Worm (Caenorhabditis elegans): Measurements from ENCODE around the gene srx-128.

srx-128 gene

ce11 chrV:13803902-13804301 lies 33.4 kb upstream of the srx-128 start, which contains the start of gene swan-2:
swan-2 (minus strand) TSS chrV:13804281.
- TF ChIP-seq ama-1 (optimal IDR thresholded peaks at IDR 0.05) (peak; percentile 22), hmg-4 (GFP tag; optimal IDR thresholded peaks at IDR 0.05) (no peak), sea-1 (GFP tag; conservative IDR thresholded peaks at IDR 0.05) (0 out of 2 replicates have a peak, but pooled peaks have one; percentile 40)

- TF ChIP-seq ceh-36 (tag; optimal IDR thresholded peaks at IDR 0.05), result no peak
- no peak for TF ChIP-seq sea-1 (GFP tag; conservative IDR thresholded peaks at IDR 0.05)
- TF ChIP-seq ama-1 (optimal IDR thresholded peaks at IDR 0.05), result no peak
- TF ChIP-seq pes-1 (GFP tag; IDR thresholded peaks at IDR 0.05), result no peak
- TF ChIP-seq aly-1 (tag; optimal IDR thresholded peaks at IDR 0.05), result no peak
- TF ChIP-seq hmbx-1 (tag; optimal IDR thresholded peaks at IDR 0.05), result no peak
- TF ChIP-seq flt-1 (GFP tag; IDR thresholded peaks at IDR 0.05), result no peak
- no peak for TF ChIP-seq scrt-1 (GFP tag; IDR thresholded peaks at IDR 0.05)
- TF ChIP-seq hmg-4 (GFP tag; optimal IDR thresholded peaks at IDR 0.05), result no peak
- no peak for TF ChIP-seq tra-4 (tag; optimal IDR thresholded peaks at IDR 0.05)
Observed at ce11 chrV:13807232-13807631, 30.0 kb upstream of the srx-128 start, which contains the start of gene swan-1. swan-1 (minus strand) TSS chrV:13807237.

DNA sequence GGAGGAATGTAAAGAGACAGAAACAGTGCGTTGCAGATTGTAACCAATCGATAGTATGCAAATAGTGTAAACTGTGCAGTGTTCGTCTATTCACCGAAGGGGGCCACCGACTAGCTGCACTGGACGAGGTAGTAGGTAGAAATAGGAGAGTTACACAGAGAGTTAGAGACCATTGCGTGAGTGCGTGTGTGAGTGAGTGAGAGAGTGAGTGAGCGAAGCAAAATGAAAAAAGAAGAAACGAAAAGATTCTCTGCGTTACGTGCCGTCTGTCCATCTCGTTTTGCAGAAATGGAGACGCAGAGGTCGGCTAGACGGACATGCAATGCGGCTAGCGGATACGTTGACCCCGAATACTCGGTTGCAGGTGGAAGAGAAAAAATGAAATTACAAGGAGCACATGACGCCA lies 28.8 kb upstream of the srx-128 start:
- TF ChIP-seq aly-1 (tag; optimal IDR thresholded peaks at IDR 0.05), result peak; percentile 63
- no peak for TF ChIP-seq tbx-11 (GFP tag; IDR thresholded peaks at IDR 0.05)
- TF ChIP-seq ceh-13 (GFP tag; optimal IDR thresholded peaks at IDR 0.05), result no peak
- no peak for TF ChIP-seq B0310.2 (tag; optimal IDR thresholded peaks at IDR 0.05)
- TF ChIP-seq hmg-4 (GFP tag; optimal IDR thresholded peaks at IDR 0.05), result peak; percentile 88
- peak; percentile 44 for TF ChIP-seq F13C5.2 (tag; optimal IDR thresholded peaks at IDR 0.05)
- no peak for TF ChIP-seq flt-1 (GFP tag; IDR thresholded peaks at IDR 0.05)
- TF ChIP-seq ets-7 (tag; optimal IDR thresholded peaks at IDR 0.05), result no peak

DNA sequence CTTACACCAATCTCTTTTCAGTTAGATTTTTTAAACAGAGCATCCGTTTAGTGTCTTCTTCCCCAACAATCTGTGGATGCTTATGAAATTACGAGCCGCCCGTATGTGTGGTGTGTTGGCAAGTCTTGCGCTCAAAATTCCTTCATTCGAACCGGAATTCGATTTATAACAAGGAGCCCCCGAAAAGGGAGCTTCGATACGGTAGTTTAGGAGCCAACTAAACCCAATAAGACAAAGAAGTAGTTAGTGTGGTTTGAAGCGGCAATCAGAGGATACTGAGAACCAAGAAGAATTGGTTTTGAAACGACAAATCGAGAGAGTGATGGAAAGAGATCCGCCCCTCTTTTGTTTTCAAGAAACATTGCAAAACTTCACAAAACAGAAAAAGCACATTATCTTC lies 24.9 kb upstream of the srx-128 start:
- TF ChIP-seq ceh-36 (tag; optimal IDR thresholded peaks at IDR 0.05) (no peak), hnd-1 (tag; optimal IDR thresholded peaks at IDR 0.05) (no peak), sea-1 (GFP tag; conservative IDR thresholded peaks at IDR 0.05) (no peak)

- TF ChIP-seq tbx-11 (GFP tag; IDR thresholded peaks at IDR 0.05) (no peak), flt-1 (GFP tag; IDR thresholded peaks at IDR 0.05) (no peak), F13C5.2 (tag; optimal IDR thresholded peaks at IDR 0.05) (no peak), ceh-36 (tag; optimal IDR thresholded peaks at IDR 0.05) (no peak), tbx-37 (GFP tag; conservative IDR thresholded peaks at IDR 0.05) (no peak), tra-4 (tag; optimal IDR thresholded peaks at IDR 0.05) (no peak), pes-1 (GFP tag; IDR thresholded peaks at IDR 0.05) (no peak)
Observed at ce11 chrV:13812931-13813330, 24.3 kb upstream of the srx-128 start, which contains the start of gene ceh-24. ceh-24 (plus strand) TSS chrV:13813231.

DNA sequence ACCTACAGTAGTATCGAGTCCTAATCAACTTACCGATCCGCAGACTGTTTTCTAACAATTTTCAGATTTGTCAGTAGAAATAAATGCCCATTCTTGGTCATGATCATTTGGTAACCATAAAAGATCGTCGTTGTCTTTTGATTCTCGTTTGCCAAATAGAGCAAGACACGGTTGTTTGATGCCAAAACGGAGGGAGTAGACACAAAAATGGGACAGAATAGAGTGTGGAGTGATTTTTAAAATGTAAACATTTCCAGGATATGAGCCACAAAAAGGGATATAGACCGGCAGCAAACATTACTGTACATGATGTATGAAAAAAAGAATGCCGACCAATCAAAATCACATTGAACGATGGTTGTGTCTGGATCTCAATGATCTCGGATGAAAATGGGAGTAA lies 20.4 kb upstream of the srx-128 start, which contains the start of gene F55B12.2:
F55B12.2 (minus strand) TSS at position 101 of the 400 bp plus-strand sequence.
- TF ChIP-seq pes-1 (GFP tag; IDR thresholded peaks at IDR 0.05), result no peak
- TF ChIP-seq scrt-1 (GFP tag; IDR thresholded peaks at IDR 0.05), result no peak
- no peak for TF ChIP-seq flt-1 (GFP tag; IDR thresholded peaks at IDR 0.05)
- no peak for TF ChIP-seq hmg-4 (GFP tag; optimal IDR thresholded peaks at IDR 0.05)
- TF ChIP-seq ama-1 (optimal IDR thresholded peaks at IDR 0.05), result no peak
- no peak for TF ChIP-seq ets-7 (tag; optimal IDR thresholded peaks at IDR 0.05)
- TF ChIP-seq tbx-37 (GFP tag; conservative IDR thresholded peaks at IDR 0.05), result no peak
- TF ChIP-seq ceh-36 (tag; optimal IDR thresholded peaks at IDR 0.05), result no peak
- no peak for TF ChIP-seq sea-1 (GFP tag; conservative IDR thresholded peaks at IDR 0.05)
- no peak for TF ChIP-seq tra-4 (tag; optimal IDR thresholded peaks at IDR 0.05)

ce11 chrV:13818824-13819408 lies 18.4 kb upstream of the srx-128 start, which contains the start of gene sel-10:
sel-10 (plus strand) TSS chrV:13819361.
- no peak for TF ChIP-seq ets-7 (tag; optimal IDR thresholded peaks at IDR 0.05)
- peak; percentile 30 for TF ChIP-seq F13C5.2 (tag; optimal IDR thresholded peaks at IDR 0.05)
- no peak for TF ChIP-seq ceh-36 (tag; optimal IDR thresholded peaks at IDR 0.05)
- TF ChIP-seq hmg-4 (GFP tag; optimal IDR thresholded peaks at IDR 0.05), result no peak
- TF ChIP-seq hnd-1 (tag; optimal IDR thresholded peaks at IDR 0.05), result no peak
- no peak for TF ChIP-seq sea-1 (GFP tag; conservative IDR thresholded peaks at IDR 0.05)
- TF ChIP-seq scrt-1 (GFP tag; IDR thresholded peaks at IDR 0.05), result no peak

DNA sequence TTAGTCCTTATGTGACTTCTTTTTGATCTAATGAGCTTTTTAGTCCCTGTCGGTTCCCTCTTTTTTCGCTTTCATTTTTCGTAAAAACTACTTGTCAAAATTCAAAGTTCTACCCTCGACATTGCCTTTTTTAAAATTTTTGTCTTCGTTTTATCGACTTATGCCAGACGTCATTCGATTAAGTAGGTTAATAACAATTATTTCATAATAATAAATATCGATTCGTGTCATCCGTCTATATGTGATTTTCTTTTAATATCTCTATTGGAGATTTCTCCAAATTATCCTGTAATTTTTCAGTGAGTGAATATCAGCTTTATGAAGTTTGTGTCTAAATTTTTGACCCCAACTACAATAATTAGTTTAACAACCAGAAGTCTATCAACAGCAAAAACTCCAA lies 14.5 kb upstream of the srx-128 start, which contains the start of gene hpo-31:
hpo-31 (plus strand) TSS at position 301 of the 400 bp plus-strand sequence.
- no peak for TF ChIP-seq tbx-37 (GFP tag; conservative IDR thresholded peaks at IDR 0.05)
- no peak for TF ChIP-seq tra-4 (tag; optimal IDR thresholded peaks at IDR 0.05)
- no peak for TF ChIP-seq pes-1 (GFP tag; IDR thresholded peaks at IDR 0.05)
- TF ChIP-seq ceh-13 (GFP tag; optimal IDR thresholded peaks at IDR 0.05), result no peak
- TF ChIP-seq ama-1 (optimal IDR thresholded peaks at IDR 0.05), result no peak

DNA sequence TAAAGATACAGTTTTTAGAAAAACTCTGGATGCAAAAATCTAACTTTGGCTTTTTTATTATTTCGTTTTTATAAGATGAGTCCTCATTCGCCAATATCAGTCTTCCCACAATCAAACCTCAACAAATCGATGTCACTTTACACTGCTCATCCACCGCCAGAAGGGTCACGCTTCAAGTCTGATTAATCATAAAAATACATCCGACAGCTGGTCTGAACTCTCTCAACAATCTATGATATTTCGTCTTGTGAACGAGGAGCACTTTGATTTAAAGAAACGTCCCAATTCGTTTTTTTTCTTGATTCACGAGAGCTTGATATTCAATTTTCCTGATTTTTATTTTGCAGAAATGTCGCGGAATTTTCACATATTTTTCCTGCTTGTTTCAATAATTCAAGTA lies 9.4 kb upstream of the srx-128 start, which contains the start of gene nrf-5:
nrf-5 (plus strand) TSS at position 348 of the 400 bp plus-strand sequence.
- TF ChIP-seq pes-1 (GFP tag; IDR thresholded peaks at IDR 0.05) (no peak), ceh-13 (GFP tag; optimal IDR thresholded peaks at IDR 0.05) (no peak), ceh-36 (tag; optimal IDR thresholded peaks at IDR 0.05) (no peak), hnd-1 (tag; optimal IDR thresholded peaks at IDR 0.05) (no peak), aly-1 (tag; optimal IDR thresholded peaks at IDR 0.05) (no peak), F13C5.2 (tag; optimal IDR thresholded peaks at IDR 0.05) (no peak), sea-1 (GFP tag; conservative IDR thresholded peaks at IDR 0.05) (no peak), ets-7 (tag; optimal IDR thresholded peaks at IDR 0.05) (no peak), hmbx-1 (tag; optimal IDR thresholded peaks at IDR 0.05) (no peak), tra-4 (tag; optimal IDR thresholded peaks at IDR 0.05) (no peak), B0310.2 (tag; optimal IDR thresholded peaks at IDR 0.05) (no peak), tbx-11 (GFP tag; IDR thresholded peaks at IDR 0.05) (no peak), flt-1 (GFP tag; IDR thresholded peaks at IDR 0.05) (no peak), scrt-1 (GFP tag; IDR thresholded peaks at IDR 0.05) (no peak), tbx-37 (GFP tag; conservative IDR thresholded peaks at IDR 0.05) (no peak)

Measured in whole organism, early embryonic.